Worm (Caenorhabditis elegans) whole organism, mixed stage, embryonic: ENCODE measurements around the gene coq-8.

ENCODE experiments used
- M03D4.4 ChIP-seq: sonication (generic microtip); optimal IDR thresholded peaks from 2 replicates; lab custom pipeline; 2017; ENCODE audit warnings: mild to moderate bottlenecking, missing genetic modification characterization, missing compliant biosample characterization
- bed-3 ChIP-seq: fragments of 200-800 bp; sonication (Bioruptor generic); optimal IDR thresholded peaks from 3 replicates; lab custom pipeline; 2018; ENCODE audit warnings: mild to moderate bottlenecking, missing genetic modification characterization, moderate library complexity, missing compliant biosample characterization
- blmp-1 ChIP-seq: fragments of 150-350 bp; optimal IDR thresholded peaks from 2 replicates; lab custom pipeline; 2014; ENCODE audit warnings: missing biosample characterization, missing genetic modification characterization
- ceh-39 ChIP-seq: fragments of 150-350 bp; optimal IDR thresholded peaks from 2 replicates; lab custom pipeline; 2014; ENCODE audit warnings: missing biosample characterization, missing genetic modification characterization
- ceh-43 ChIP-seq: fragments of 200-800 bp; sonication (Bioruptor generic); optimal IDR thresholded peaks from 2 replicates; lab custom pipeline; 2018; ENCODE audit warnings: mild to moderate bottlenecking, missing genetic modification characterization, moderate library complexity, missing compliant biosample characterization
- ceh-83 ChIP-seq: fragments of 200-800 bp; sonication (Bioruptor generic); optimal IDR thresholded peaks from 2 replicates; lab custom pipeline; 2018; ENCODE audit warnings: mild to moderate bottlenecking, missing genetic modification characterization, missing compliant biosample characterization
- ces-1 ChIP-seq: fragments of 150-350 bp; optimal IDR thresholded peaks from 2 replicates; lab custom pipeline; 2014; ENCODE audit warnings: missing biosample characterization, missing genetic modification reagents, missing genetic modification characterization
- cnd-1 ChIP-seq: fragments of 200-800 bp; sonication (Bioruptor generic); optimal IDR thresholded peaks from 2 replicates; lab custom pipeline; 2018; ENCODE audit warnings: mild to moderate bottlenecking, missing genetic modification characterization, missing compliant biosample characterization
- drap-1 ChIP-seq: fragments of 200-800 bp; sonication (Bioruptor generic); optimal IDR thresholded peaks from 3 replicates; lab custom pipeline; 2018; ENCODE audit warnings: mild to moderate bottlenecking, missing genetic modification characterization, missing compliant biosample characterization
- elt-1 ChIP-seq: sonication (generic microtip); optimal IDR thresholded peaks from 2 replicates; lab custom pipeline; 2017; ENCODE audit warnings: missing genetic modification characterization, mild to moderate bottlenecking, missing compliant biosample characterization, antibody characterized with exemption, moderate library complexity, borderline replicate concordance; ENCODE audit not compliant: insufficient read depth
- elt-3 ChIP-seq: fragments of 150-350 bp; optimal IDR thresholded peaks from 2 replicates; lab custom pipeline; 2014; ENCODE audit warnings: missing biosample characterization, missing genetic modification characterization
- flh-1 ChIP-seq: fragments of 200-800 bp; sonication (Bioruptor generic); optimal IDR thresholded peaks from 2 replicates; lab custom pipeline; 2018; ENCODE audit warnings: mild to moderate bottlenecking, missing genetic modification characterization, moderate library complexity, missing compliant biosample characterization
- hlh-1 ChIP-seq: fragments of 150-350 bp; optimal IDR thresholded peaks from 2 replicates; lab custom pipeline; 2014; ENCODE audit warnings: missing biosample characterization, missing genetic modification reagents, missing genetic modification characterization
- lin-32 ChIP-seq: fragments of 200-800 bp; sonication (Bioruptor generic); optimal IDR thresholded peaks from 2 replicates; lab custom pipeline; 2018; ENCODE audit warnings: mild to moderate bottlenecking, missing genetic modification characterization, missing compliant biosample characterization
- lsy-2 ChIP-seq: fragments of 150-350 bp; optimal IDR thresholded peaks from 2 replicates; lab custom pipeline; 2014; ENCODE audit warnings: missing biosample characterization, missing genetic modification characterization
- mls-2 ChIP-seq: sonication (generic microtip); optimal IDR thresholded peaks from 2 replicates; lab custom pipeline; 2016; ENCODE audit warnings: mild to moderate bottlenecking, missing genetic modification characterization, moderate library complexity, missing compliant biosample characterization
- nhr-12 ChIP-seq: fragments of 150-350 bp; optimal IDR thresholded peaks from 2 replicates; lab custom pipeline; 2014; ENCODE audit warnings: missing biosample characterization, missing genetic modification characterization
- nhr-2 ChIP-seq: fragments of 150-350 bp; optimal IDR thresholded peaks from 2 replicates; lab custom pipeline; 2014; ENCODE audit warnings: missing biosample characterization, missing genetic modification characterization
- nhr-237 ChIP-seq: fragments of 150-350 bp; optimal IDR thresholded peaks from 2 replicates; lab custom pipeline; 2014; ENCODE audit warnings: missing biosample characterization, missing genetic modification characterization
- nhr-28 ChIP-seq: fragments of 150-350 bp; optimal IDR thresholded peaks from 2 replicates; lab custom pipeline; 2014; ENCODE audit warnings: missing biosample characterization, missing genetic modification characterization
- nhr-76 ChIP-seq: sonication (generic microtip); optimal IDR thresholded peaks from 2 replicates; lab custom pipeline; 2017; ENCODE audit warnings: missing biosample characterization, missing genetic modification characterization
- pha-4 ChIP-seq: fragments of 150-350 bp; optimal IDR thresholded peaks from 2 replicates; lab custom pipeline; 2018; ENCODE audit warnings: missing biosample characterization, missing genetic modification reagents, missing genetic modification characterization
- sem-2 ChIP-seq: fragments of 200-800 bp; sonication (Bioruptor generic); optimal IDR thresholded peaks from 2 replicates; lab custom pipeline; 2018; ENCODE audit warnings: mild to moderate bottlenecking, missing genetic modification characterization, missing compliant biosample characterization
- snpc-4 ChIP-seq: fragments of 150-350 bp; optimal IDR thresholded peaks from 2 replicates; lab custom pipeline; 2014; ENCODE audit warnings: missing biosample characterization, missing genetic modification characterization
- sptf-1 ChIP-seq: sonication (generic microtip); optimal IDR thresholded peaks from 2 replicates; lab custom pipeline; 2017; ENCODE audit warnings: mild to moderate bottlenecking, missing genetic modification characterization, moderate library complexity, missing compliant biosample characterization
- tbx-8 ChIP-seq: fragments of 200-800 bp; sonication (Bioruptor generic); optimal IDR thresholded peaks from 2 replicates; lab custom pipeline; 2018; ENCODE audit warnings: mild to moderate bottlenecking, missing genetic modification characterization, moderate library complexity, missing compliant biosample characterization
- unc-39 ChIP-seq: fragments of 150-350 bp; optimal IDR thresholded peaks from 2 replicates; lab custom pipeline; 2014; ENCODE audit warnings: missing biosample characterization, missing genetic modification characterization
- unc-62 ChIP-seq: fragments of 150-350 bp; optimal IDR thresholded peaks from 2 replicates; lab custom pipeline; 2014; ENCODE audit warnings: missing biosample characterization, missing genetic modification reagents, missing genetic modification characterization
- zip-8 ChIP-seq: fragments of 150-350 bp; optimal IDR thresholded peaks from 2 replicates; lab custom pipeline; 2014; ENCODE audit warnings: missing biosample characterization, missing genetic modification characterization
- ztf-11 ChIP-seq: fragments of 150-350 bp; optimal IDR thresholded peaks from 2 replicates; lab custom pipeline; 2014; ENCODE audit warnings: missing biosample characterization, missing genetic modification characterization

coq-8 gene

DNA sequence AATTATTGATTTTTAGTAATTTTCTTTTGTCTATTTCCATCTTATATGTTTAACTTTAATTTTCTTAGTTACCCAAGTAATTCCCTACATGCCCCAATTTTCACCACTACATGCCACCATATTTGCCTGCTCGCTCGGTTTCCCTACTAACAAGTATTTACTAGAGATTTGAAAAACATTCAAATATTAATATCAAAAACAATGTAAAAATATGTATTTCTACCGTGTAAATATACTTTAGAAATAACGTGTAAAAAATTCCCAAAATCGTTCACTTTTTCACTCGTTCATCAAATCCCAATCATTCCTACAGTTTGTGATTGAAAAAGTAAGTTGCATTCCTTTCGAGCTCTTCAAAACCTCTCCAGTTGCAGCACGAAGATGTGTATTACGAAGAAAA, 36.6 kb upstream of the coq-8 start, which contains the start of gene F26A1.3:
F26A1.3 (plus strand) TSS at position 301 of the 400 bp plus-strand sequence.
- TF ChIP-seq ceh-83 (GFP tag; lab: Kevin White, UChicago): no peak
- no peak for TF ChIP-seq ces-1 (GFP tag; lab: Kevin White, UChicago)
- no peak for TF ChIP-seq tbx-8
- TF ChIP-seq flh-1 (GFP tag; lab: Kevin White, UChicago): no peak
- TF ChIP-seq cnd-1 (tag; lab: Kevin White, UChicago): no peak
- TF ChIP-seq elt-3: no peak
- TF ChIP-seq hlh-1: no peak
- TF ChIP-seq, all 35 proteins: peak for 0

DNA sequence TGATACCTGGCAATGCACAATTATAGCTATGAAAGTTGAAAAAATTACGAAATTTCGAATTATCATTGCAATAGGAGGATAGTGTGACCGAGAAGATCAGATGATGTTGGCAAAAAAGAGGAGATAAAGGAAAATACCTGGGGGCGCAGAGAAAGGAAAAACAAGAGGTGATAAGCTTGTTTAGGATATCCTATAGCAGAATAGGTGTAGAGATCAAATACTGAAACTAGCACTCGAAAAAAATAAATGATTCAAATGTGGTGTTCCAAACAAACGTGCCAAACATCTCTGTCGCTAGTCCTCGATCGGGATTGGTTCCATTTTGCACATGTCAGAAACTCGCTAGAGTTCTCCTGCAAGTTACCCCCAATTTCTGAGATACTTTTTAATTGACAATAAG, 33.8 kb upstream of the coq-8 start, which contains the start of gene F26A1.9:
F26A1.9 (minus strand) TSS at position 101 of the 400 bp plus-strand sequence.
- TF ChIP-seq mls-2: no peak
- TF ChIP-seq lsy-2 (tag; lab: Kevin White, UChicago): no peak
- no peak for TF ChIP-seq cnd-1 (tag; lab: Kevin White, UChicago)
- no peak for TF ChIP-seq unc-62 (GFP tag; lab: Kevin White, UChicago)
- TF ChIP-seq pha-4: no peak
- TF ChIP-seq nhr-76: no peak
- TF ChIP-seq bed-3 (GFP tag; lab: Kevin White, UChicago): no peak

DNA sequence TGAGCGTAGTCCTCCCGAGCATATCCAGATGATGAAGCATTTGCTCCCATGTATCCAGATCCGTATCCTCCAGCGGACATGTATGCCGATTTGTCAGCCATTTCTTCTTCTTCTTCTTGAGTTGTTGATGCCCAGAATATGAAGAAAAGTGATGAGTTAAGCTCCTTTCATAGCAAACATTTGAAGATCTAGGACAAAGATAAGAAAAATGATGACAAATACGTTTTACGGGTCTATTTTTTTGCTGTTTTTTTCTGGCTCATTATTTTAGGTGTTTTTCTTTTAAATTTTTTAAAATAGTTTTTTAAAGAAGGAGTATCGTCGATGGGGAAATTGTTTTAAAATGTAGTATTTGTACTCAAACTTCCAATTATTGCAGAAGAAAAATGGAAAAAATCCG, 33.0 kb upstream of the coq-8 start, which contains the start of gene nspd-9:
nspd-9 (minus strand) TSS at position 101 of the 400 bp plus-strand sequence.
- TF ChIP-seq ztf-11 (no peak), snpc-4 (tag; lab: Kevin White, UChicago) (no peak), elt-1 (tag; lab: Kevin White, UChicago) (no peak)
- TF ChIP-seq, all 35 proteins: peak for 0

DNA sequence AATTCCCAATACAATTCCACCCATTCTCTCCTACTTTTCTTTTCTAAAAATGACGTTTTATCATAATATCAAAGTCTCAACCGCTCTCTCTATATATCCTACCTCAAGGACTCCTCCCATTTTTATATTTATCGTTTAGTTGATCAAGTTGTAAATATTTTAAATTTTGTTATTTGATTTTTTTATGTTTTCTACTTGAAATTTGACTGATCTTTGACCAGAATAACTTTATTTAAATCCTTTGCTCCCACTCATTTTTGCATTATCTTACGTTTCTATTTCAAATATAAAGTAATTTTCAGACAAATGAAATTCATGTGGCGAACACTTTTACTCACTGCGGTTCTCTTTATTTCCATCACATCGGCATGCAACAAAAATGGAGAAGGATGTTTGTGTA, 25.8 kb upstream of the coq-8 start, which contains the start of the genes acbp-7 and F26A1.19:
acbp-7 (plus strand) TSS at position 301 of the 400 bp plus-strand sequence.
F26A1.19 (plus strand) TSS at position 303 of the 400 bp plus-strand sequence.
- TF ChIP-seq elt-1 (tag; lab: Kevin White, UChicago) (no peak), ceh-43 (GFP tag; lab: Kevin White, UChicago) (no peak), ces-1 (GFP tag; lab: Kevin White, UChicago) (no peak)

DNA sequence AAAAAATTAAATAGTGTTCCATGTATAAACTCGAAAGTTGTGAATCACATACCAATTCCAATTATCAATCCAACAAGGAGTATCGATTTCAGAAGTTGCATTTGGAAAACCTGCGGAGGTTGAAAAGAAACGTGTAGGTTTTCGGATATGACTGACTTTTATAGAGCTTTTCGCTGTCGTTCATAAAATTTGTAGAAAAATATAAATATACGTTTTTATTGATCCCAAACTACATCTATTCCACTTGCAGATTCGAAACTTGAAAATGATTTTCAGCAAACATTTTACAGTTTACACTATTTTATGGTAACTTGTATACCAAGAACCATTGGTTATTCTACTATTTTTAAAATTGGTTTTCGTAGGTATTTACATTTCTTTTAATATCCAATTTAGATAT, 21.1 kb upstream of the coq-8 start, which contains the start of gene clec-156:
clec-156 (minus strand) TSS at position 101 of the 400 bp plus-strand sequence.
- no peak for TF ChIP-seq pha-4
- TF ChIP-seq sem-2: no peak
- TF ChIP-seq ceh-39: no peak
- no peak for TF ChIP-seq ceh-83 (GFP tag; lab: Kevin White, UChicago)
- TF ChIP-seq lin-32: no peak
- TF ChIP-seq zip-8: no peak
- no peak for TF ChIP-seq unc-39 (tag; lab: Kevin White, UChicago)
- no peak for TF ChIP-seq nhr-2 (tag; lab: Kevin White, UChicago)
- no peak for TF ChIP-seq drap-1 (GFP tag; lab: Kevin White, UChicago)
- TF ChIP-seq elt-1 (tag; lab: Kevin White, UChicago): no peak
- TF ChIP-seq M03D4.4 (tag; lab: Kevin White, UChicago): no peak
- TF ChIP-seq elt-3: no peak
- TF ChIP-seq nhr-76: no peak
- no peak for TF ChIP-seq blmp-1 (tag; lab: Kevin White, UChicago)
- no peak for TF ChIP-seq sptf-1 (tag; lab: Kevin White, UChicago)
- no peak for TF ChIP-seq ces-1 (GFP tag; lab: Kevin White, UChicago)
- TF ChIP-seq nhr-28 (tag; lab: Kevin White, UChicago): no peak

DNA sequence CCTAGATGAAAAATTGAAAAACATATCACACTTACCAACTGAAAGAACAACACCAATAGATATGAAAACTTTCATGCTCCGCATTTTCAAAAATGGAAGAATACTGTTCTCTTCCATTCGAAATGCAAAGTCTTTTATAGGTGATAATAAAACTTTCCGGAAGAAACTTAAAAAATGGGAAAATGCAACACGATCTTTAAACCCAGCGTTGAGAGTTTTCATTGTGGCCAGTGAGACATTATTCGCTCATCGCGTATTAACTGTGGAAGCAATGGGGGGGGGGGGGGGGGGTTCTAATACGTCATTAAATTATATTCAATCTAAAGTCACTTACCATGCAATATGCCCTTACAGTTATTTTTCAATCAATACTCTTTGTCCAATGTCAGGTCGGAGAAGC, 18.9 kb upstream of the coq-8 start, which contains the start of the genes clec-157 and fkh-5:
clec-157 (minus strand) TSS at position 101 of the 400 bp plus-strand sequence.
fkh-5 (plus strand) TSS at position 336 of the 400 bp plus-strand sequence.
- TF ChIP-seq M03D4.4 (tag; lab: Kevin White, UChicago): no peak
- TF ChIP-seq elt-3: no peak
- no peak for TF ChIP-seq unc-39 (tag; lab: Kevin White, UChicago)
- no peak for TF ChIP-seq ceh-39
- no peak for TF ChIP-seq nhr-28 (tag; lab: Kevin White, UChicago)
- TF ChIP-seq elt-1 (tag; lab: Kevin White, UChicago): no peak
- TF ChIP-seq cnd-1 (tag; lab: Kevin White, UChicago): no peak
- no peak for TF ChIP-seq sem-2
- TF ChIP-seq ces-1 (GFP tag; lab: Kevin White, UChicago): no peak
- no peak for TF ChIP-seq sptf-1 (tag; lab: Kevin White, UChicago)
- no peak for TF ChIP-seq ztf-11
- TF ChIP-seq hlh-1: no peak
- no peak for TF ChIP-seq drap-1 (GFP tag; lab: Kevin White, UChicago)
- no peak for TF ChIP-seq nhr-12 (tag; lab: Kevin White, UChicago)
- no peak for TF ChIP-seq nhr-237 (tag; lab: Kevin White, UChicago)
- TF ChIP-seq bed-3 (GFP tag; lab: Kevin White, UChicago): no peak
